Worm (Caenorhabditis elegans) whole organism, L3 larva: Measurements from ENCODE around the gene dpy-19.

Experiments
- R02D3.7 ChIP-seq: fragments of 150-350 bp; optimal IDR thresholded peaks from 2 replicates; lab custom pipeline; 2014; ENCODE audit warnings: missing biosample characterization, missing genetic modification characterization
- ZK546.5 ChIP-seq: sonication (generic microtip); optimal IDR thresholded peaks from 2 replicates; lab custom pipeline; 2017; ENCODE audit warnings: missing biosample characterization, missing genetic modification characterization
- aly-2 ChIP-seq: fragments of 150-350 bp; optimal IDR thresholded peaks from 2 replicates; lab custom pipeline; 2014; ENCODE audit warnings: missing biosample characterization, missing genetic modification characterization
- daf-12 ChIP-seq: fragments of 150-350 bp; optimal IDR thresholded peaks from 2 replicates; lab custom pipeline; 2014; ENCODE audit warnings: missing biosample characterization, missing genetic modification reagents, missing genetic modification characterization
- elt-1 ChIP-seq: fragments of 150-350 bp; optimal IDR thresholded peaks from 2 replicates; lab custom pipeline; 2014; ENCODE audit warnings: missing biosample characterization, missing genetic modification characterization
- elt-2 ChIP-seq: sonication (generic microtip); optimal IDR thresholded peaks from 2 replicates; lab custom pipeline; 2016; ENCODE audit warnings: missing genetic modification reagents, mild to moderate bottlenecking, missing genetic modification characterization, missing compliant biosample characterization
- nhr-25 ChIP-seq: sonication (generic microtip); optimal IDR thresholded peaks from 2 replicates; lab custom pipeline; 2017; ENCODE audit warnings: missing biosample characterization, missing genetic modification characterization
- nhr-43 ChIP-seq: sonication (generic microtip); optimal IDR thresholded peaks from 2 replicates; lab custom pipeline; 2016; ENCODE audit warnings: mild to moderate bottlenecking, missing genetic modification characterization, missing compliant biosample characterization; ENCODE audit not compliant: poor library complexity, severe bottlenecking
- nhr-76 ChIP-seq: fragments of 150-350 bp; sonication (generic microtip); optimal IDR thresholded peaks from 5 replicates; lab custom pipeline; 2014; ENCODE audit warnings: missing biosample characterization, missing genetic modification characterization
- tbx-2 ChIP-seq: sonication (generic microtip); optimal IDR thresholded peaks from 2 replicates; lab custom pipeline; 2016; ENCODE audit warnings: mild to moderate bottlenecking, missing genetic modification characterization, missing compliant biosample characterization
- ztf-4 ChIP-seq: fragments of 150-350 bp; optimal IDR thresholded peaks from 2 replicates; lab custom pipeline; 2014; ENCODE audit warnings: missing biosample characterization, missing genetic modification characterization

dpy-19 gene

DNA sequence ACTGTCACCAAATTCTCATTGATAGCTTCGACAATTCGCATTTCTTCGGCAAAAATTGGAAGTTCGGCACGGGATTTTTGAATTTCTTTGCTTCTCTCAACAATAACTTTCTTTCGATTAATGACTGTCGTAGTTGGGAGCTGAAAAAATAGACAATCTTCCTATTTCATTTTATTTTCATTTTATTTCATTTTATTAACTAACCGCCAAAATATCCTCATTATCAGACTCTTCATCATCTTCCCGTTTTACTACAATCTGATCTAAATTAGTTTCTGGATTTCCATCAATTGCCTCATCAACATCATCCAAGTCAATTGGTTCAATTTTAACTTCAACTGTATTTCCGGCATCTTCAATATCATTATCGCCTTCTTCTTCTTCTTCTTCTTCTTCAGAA, 53.7 kb downstream of the dpy-19 start:
- no peak for TF ChIP-seq daf-12 (tag; lab: Kevin White, UChicago)
- TF ChIP-seq nhr-43 (tag; lab: Kevin White, UChicago): no peak
- TF ChIP-seq aly-2 (tag; lab: Kevin White, UChicago): no peak
- TF ChIP-seq nhr-76 (tag; lab: Kevin White, UChicago): no peak
- TF ChIP-seq elt-2 (tag; lab: Kevin White, UChicago): no peak

DNA sequence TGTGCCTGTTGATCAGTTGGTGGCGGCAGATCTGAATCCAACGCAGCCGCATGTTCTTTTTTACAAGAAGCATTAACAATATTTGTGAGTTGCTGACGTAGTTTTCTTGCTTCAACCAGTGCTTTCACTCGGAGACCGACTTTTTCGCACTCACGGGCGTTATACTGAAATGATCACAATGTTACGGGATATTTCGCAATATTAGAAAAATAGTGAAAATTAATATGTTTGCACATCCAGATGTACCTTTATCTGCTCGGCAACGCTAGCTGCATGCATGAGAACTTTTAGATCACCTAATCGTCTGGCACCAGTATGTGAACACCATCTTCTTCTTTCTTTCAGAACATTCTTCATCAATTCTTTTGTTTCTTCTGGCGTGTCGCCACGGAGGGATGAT, 56.0 kb downstream of the dpy-19 start:
- no peak for TF ChIP-seq ztf-4 (tag; lab: Kevin White, UChicago)
- TF ChIP-seq ZK546.5: no peak
- TF ChIP-seq tbx-2 (tag; lab: Kevin White, UChicago): no peak
- TF ChIP-seq R02D3.7 (tag; lab: Kevin White, UChicago): no peak
- no peak for TF ChIP-seq elt-1 (tag; lab: Kevin White, UChicago)
- TF ChIP-seq nhr-25 (tag; lab: Kevin White, UChicago): no peak
